Fruit fly (Drosophila melanogaster) whole organism, embryonic: ENCODE measurements around the gene retm.

Source experiments
- Awh ChIP-seq: fragments of 200-800 bp; sonication (Bioruptor generic); IDR thresholded peaks from 2 replicates; pipeline ENCODE4, ENCODE4 v1.3.6; 2022; ENCODE audit warnings: missing biosample characterization, missing genetic modification characterization
- CG10366 ChIP-seq: fragments of 200-800 bp; sonication (Bioruptor generic); IDR thresholded peaks from 2 replicates; pipeline ENCODE4 v1.3.6; 2022; ENCODE audit warnings: missing biosample characterization, missing genetic modification characterization
- CG10462 ChIP-seq: fragments of 200-800 bp; sonication (Bioruptor generic); optimal IDR thresholded peaks from 2 replicates; lab custom pipeline; 2016; ENCODE audit warnings: missing biosample characterization, missing genetic modification characterization
- CG10543 ChIP-seq: fragments of 200-800 bp; sonication (Bioruptor generic); optimal IDR thresholded peaks from 3 replicates; lab custom pipeline; 2017; ENCODE audit warnings: missing biosample characterization, mild to moderate bottlenecking, missing genetic modification characterization, moderate library complexity
- CG10959 ChIP-seq: fragments of 200-800 bp; sonication (Bioruptor generic); IDR thresholded peaks from 2 replicates; pipeline ENCODE4 v1.3.6; 2022; ENCODE audit warnings: missing biosample characterization, missing genetic modification characterization
- CG13775 ChIP-seq: fragments of 200-800 bp; sonication (Bioruptor generic); optimal IDR thresholded peaks from 3 replicates; lab custom pipeline; 2017; ENCODE audit warnings: missing biosample characterization, mild to moderate bottlenecking, missing genetic modification characterization
- CG14860 ChIP-seq: fragments of 200-800 bp; sonication (Bioruptor generic); IDR thresholded peaks from 3 replicates; pipeline ENCODE4 v1.3.6; 2022; ENCODE audit warnings: missing biosample characterization, missing genetic modification characterization; ENCODE audit not compliant: partially characterized antibody
- CG15269 ChIP-seq: fragments of 200-800 bp; sonication (Bioruptor generic); optimal IDR thresholded peaks from 2 replicates; lab custom pipeline; 2018; ENCODE audit warnings: missing biosample characterization, mild to moderate bottlenecking, missing genetic modification characterization, moderate library complexity
- CG18011 ChIP-seq: fragments of 200-800 bp; sonication (Bioruptor generic); optimal IDR thresholded peaks from 2 replicates; lab custom pipeline; 2017; ENCODE audit warnings: missing biosample characterization, missing genetic modification characterization, mild to moderate bottlenecking, moderate library complexity, missing genotype
- CG2199 ChIP-seq: fragments of 200-800 bp; sonication (Bioruptor generic); IDR thresholded peaks from 3 replicates; pipeline ENCODE4 v1.3.6; 2022; ENCODE audit warnings: missing biosample characterization, missing genetic modification characterization
- CG2678 ChIP-seq: fragments of 200-800 bp; sonication (Bioruptor generic); optimal IDR thresholded peaks from 3 replicates; lab custom pipeline; 2019; ENCODE audit warnings: missing biosample characterization, mild to moderate bottlenecking, missing genetic modification characterization, moderate library complexity
- CG2875 ChIP-seq: fragments of 200-800 bp; sonication (Bioruptor generic); optimal IDR thresholded peaks from 2 replicates; lab custom pipeline; 2017; ENCODE audit warnings: missing biosample characterization, mild to moderate bottlenecking, missing genetic modification characterization, missing genetic modification reagents
- CG33213 ChIP-seq: fragments of 200-800 bp; sonication (Bioruptor generic); optimal IDR thresholded peaks from 3 replicates; lab custom pipeline; 2016; ENCODE audit warnings: missing biosample characterization, missing genetic modification characterization
- CG3995 ChIP-seq: fragments of 200-800 bp; sonication (Bioruptor generic); optimal IDR thresholded peaks from 3 replicates; lab custom pipeline; 2016; ENCODE audit warnings: missing biosample characterization, missing genetic modification characterization
- CG6272 ChIP-seq: fragments of 200-800 bp; sonication (Bioruptor generic); IDR thresholded peaks from 2 replicates; pipeline ENCODE4 v1.3.6; 2022; ENCODE audit warnings: missing biosample characterization, missing genetic modification characterization
- CG8924 ChIP-seq: fragments of 200-800 bp; optimal IDR thresholded peaks from 3 replicates; lab custom pipeline; 2019; ENCODE audit warnings: missing biosample characterization, mild to moderate bottlenecking, missing genetic modification characterization, moderate library complexity
- CG9437 ChIP-seq: fragments of 200-800 bp; sonication (Bioruptor generic); optimal IDR thresholded peaks from 2 replicates; lab custom pipeline; 2018; ENCODE audit warnings: missing biosample characterization, mild to moderate bottlenecking, missing genetic modification characterization
- CoRest ChIP-seq: fragments of 200-800 bp; sonication (Bioruptor generic); optimal IDR thresholded peaks from 3 replicates; lab custom pipeline; 2018; ENCODE audit warnings: missing biosample characterization, mild to moderate bottlenecking, missing genetic modification characterization, moderate library complexity
- Dll ChIP-seq: fragments of 200-800 bp; sonication (Bioruptor generic); IDR thresholded peaks from 4 replicates; pipeline ENCODE4 v1.3.6; 2022; ENCODE audit warnings: missing biosample characterization, missing genetic modification characterization; ENCODE audit not compliant: partially characterized antibody
- Dp ChIP-seq: fragments of 200-800 bp; sonication (Bioruptor generic); optimal IDR thresholded peaks from 2 replicates; lab custom pipeline; 2018; ENCODE audit warnings: missing biosample characterization, mild to moderate bottlenecking, missing genetic modification characterization, moderate library complexity
- Ets97D ChIP-seq: fragments of 200-800 bp; sonication (Bioruptor generic); optimal IDR thresholded peaks from 3 replicates; lab custom pipeline; 2016; ENCODE audit warnings: missing biosample characterization, missing genetic modification characterization
- Hey ChIP-seq: fragments of 200-800 bp; sonication (Bioruptor generic); optimal IDR thresholded peaks from 3 replicates; lab custom pipeline; 2018; ENCODE audit warnings: missing biosample characterization, mild to moderate bottlenecking, missing genetic modification characterization
- Hr78 ChIP-seq, 2 experiments: fragments of 200-800 bp in 1 of 2; fragments of >200 bp in 1 of 2; sonication (Bioruptor generic) in 1 of 2; optimal IDR thresholded peaks; 2 replicates each; lab custom pipeline; 2017 to 2019; ENCODE audit warnings: missing biosample characterization in 2 of 2, missing genetic modification characterization in 2 of 2, mild to moderate bottlenecking in 1 of 2, moderate library complexity in 1 of 2
- Hsf ChIP-seq: fragments of 200-800 bp; sonication (Bioruptor generic); optimal IDR thresholded peaks from 3 replicates; lab custom pipeline; 2016; ENCODE audit warnings: missing biosample characterization, missing genetic modification characterization
- Mad ChIP-seq: fragments of 200-800 bp; sonication (Bioruptor generic); optimal IDR thresholded peaks from 2 replicates; lab custom pipeline; 2016; ENCODE audit warnings: missing biosample characterization, missing genetic modification characterization
- NfI ChIP-seq: fragments of 200-800 bp; sonication (Bioruptor generic); optimal IDR thresholded peaks from 3 replicates; lab custom pipeline; 2018; ENCODE audit warnings: missing biosample characterization, mild to moderate bottlenecking, missing genetic modification characterization, moderate library complexity
- Sry-δ ChIP-seq: fragments of 200-800 bp; sonication (Bioruptor generic); optimal IDR thresholded peaks from 2 replicates; lab custom pipeline; 2016; ENCODE audit warnings: missing biosample characterization, missing genetic modification characterization
- TFAM ChIP-seq: fragments of 200-800 bp; sonication (Bioruptor generic); optimal IDR thresholded peaks from 2 replicates; lab custom pipeline; 2017; ENCODE audit warnings: missing biosample characterization, missing genetic modification characterization, inconsistent platforms
- YL-1 ChIP-seq: fragments of 200-800 bp; sonication (Bioruptor generic); optimal IDR thresholded peaks from 3 replicates; lab custom pipeline; 2017; ENCODE audit warnings: missing biosample characterization, mild to moderate bottlenecking, missing genetic modification characterization
- ac ChIP-seq: fragments of 200-800 bp; sonication (Bioruptor generic); optimal IDR thresholded peaks from 3 replicates; lab custom pipeline; 2017; ENCODE audit warnings: missing biosample characterization, mild to moderate bottlenecking, missing genetic modification characterization
- az2 ChIP-seq: fragments of 200-800 bp; sonication (Bioruptor generic); optimal IDR thresholded peaks from 3 replicates; lab custom pipeline; 2016; ENCODE audit warnings: missing biosample characterization, missing genetic modification characterization
- bigmax ChIP-seq: fragments of 200-800 bp; sonication (Bioruptor generic); optimal IDR thresholded peaks from 2 replicates; lab custom pipeline; 2018; ENCODE audit warnings: missing biosample characterization, mild to moderate bottlenecking, missing genetic modification characterization
- br ChIP-seq: fragments of >200 bp; optimal IDR thresholded peaks from 2 replicates; lab custom pipeline; 2017
- bsh ChIP-seq, 2 experiments: fragments of 200-800 bp; sonication (Bioruptor generic); optimal IDR thresholded peaks; 2 replicates each; lab custom pipeline; 2017 to 2018; ENCODE audit warnings: mild to moderate bottlenecking in 2 of 2, missing biosample characterization in 2 of 2, missing genetic modification characterization in 2 of 2, moderate library complexity in 1 of 2
- cwo ChIP-seq: fragments of 200-800 bp; sonication (Bioruptor generic); optimal IDR thresholded peaks from 3 replicates; lab custom pipeline; 2017; ENCODE audit warnings: missing biosample characterization, missing genetic modification characterization, mild to moderate bottlenecking, moderate library complexity, missing genetic modification reagents
- en ChIP-seq: fragments of 200-800 bp; sonication (Bioruptor generic); optimal IDR thresholded peaks from 2 replicates; lab custom pipeline; 2016; ENCODE audit warnings: missing biosample characterization, missing genetic modification characterization
- eve ChIP-seq, 2 experiments: fragments of >200 bp; optimal IDR thresholded peaks; 2 replicates each; lab custom pipeline; 2017; ENCODE audit warnings: missing biosample characterization in 2 of 2, missing genetic modification characterization in 2 of 2
- fd3F ChIP-seq: fragments of 200-800 bp; sonication (Bioruptor generic); optimal IDR thresholded peaks from 2 replicates; lab custom pipeline; 2018; ENCODE audit warnings: missing biosample characterization, mild to moderate bottlenecking, missing genetic modification characterization, moderate library complexity
- fru ChIP-seq: fragments of >200 bp; optimal IDR thresholded peaks from 2 replicates; lab custom pipeline; 2017
- nerfin-1 ChIP-seq: fragments of 200-800 bp; sonication (Bioruptor generic); optimal IDR thresholded peaks from 3 replicates; lab custom pipeline; 2019; ENCODE audit warnings: missing biosample characterization, mild to moderate bottlenecking, missing genetic modification characterization, moderate library complexity
- pfk ChIP-seq: fragments of 200-800 bp; sonication (Bioruptor generic); optimal IDR thresholded peaks from 2 replicates; lab custom pipeline; 2018; ENCODE audit warnings: missing biosample characterization, mild to moderate bottlenecking, missing genetic modification characterization, moderate library complexity
- pho ChIP-seq: fragments of 200-800 bp; sonication (Bioruptor generic); optimal IDR thresholded peaks from 2 replicates; lab custom pipeline; 2016; ENCODE audit warnings: missing biosample characterization, missing genetic modification characterization
- phol ChIP-seq: fragments of 200-800 bp; sonication (Bioruptor generic); optimal IDR thresholded peaks from 3 replicates; lab custom pipeline; 2018; ENCODE audit warnings: missing biosample characterization, mild to moderate bottlenecking, missing genetic modification characterization, moderate library complexity
- row ChIP-seq: fragments of 200-800 bp; sonication (Bioruptor generic); IDR thresholded peaks from 3 replicates; pipeline ENCODE4 v1.3.6; 2022; ENCODE audit warnings: missing biosample characterization, missing genetic modification characterization
- salm ChIP-seq: fragments of 200-800 bp; sonication (Bioruptor generic); optimal IDR thresholded peaks from 2 replicates; lab custom pipeline; 2018; ENCODE audit warnings: missing biosample characterization, mild to moderate bottlenecking, missing genetic modification characterization
- ssp ChIP-seq: fragments of 200-800 bp; sonication (Bioruptor generic); IDR thresholded peaks from 2 replicates; pipeline ENCODE4 v1.3.6; 2022; ENCODE audit warnings: missing biosample characterization, missing genetic modification characterization
- sug ChIP-seq: fragments of 200-800 bp; optimal IDR thresholded peaks from 2 replicates; lab custom pipeline; 2019; ENCODE audit warnings: missing biosample characterization, mild to moderate bottlenecking, missing genetic modification characterization, moderate library complexity
- tio ChIP-seq: fragments of 200-800 bp; sonication (Bioruptor generic); optimal IDR thresholded peaks from 2 replicates; lab custom pipeline; 2017; ENCODE audit warnings: missing biosample characterization, missing genetic modification characterization, inconsistent platforms
- trh ChIP-seq: fragments of 200-800 bp; sonication (Bioruptor generic); optimal IDR thresholded peaks from 2 replicates; lab custom pipeline; 2016; ENCODE audit warnings: missing biosample characterization, missing genetic modification characterization

retm gene

dm6 chr2L:6455032-6455954, at the start of gene retm (continued):
- TF ChIP-seq phol (tag; lab: Kevin White, UChicago) = no peak
- TF ChIP-seq CG10959 (GFP tag; lab: Robert Waterston, UW) = no peak
- TF ChIP-seq Hr78 (GFP tag; optimal IDR thresholded peaks at IDR 0.05; lab: Kevin White, UChicago) = no peak
- TF ChIP-seq ssp (GFP tag; lab: Robert Waterston, UW) = peak; percentile 91
- no peak for TF ChIP-seq CG18011
- TF ChIP-seq sug (tag; lab: Kevin White, UChicago) = peak; percentile 4
- no peak for TF ChIP-seq CG3995 (GFP tag; lab: Kevin White, UChicago)
- no peak for TF ChIP-seq CoRest
- TF ChIP-seq CG33213 (GFP tag; lab: Kevin White, UChicago) = no peak
- no peak for TF ChIP-seq CG14860 (GFP tag; lab: Robert Waterston, UW)
- TF ChIP-seq nerfin-1 (tag; lab: Kevin White, UChicago) = peak; percentile 48
- TF ChIP-seq NfI (GFP tag; lab: Kevin White, UChicago) = peak; percentile 9
- no peak for TF ChIP-seq pho
- TF ChIP-seq fru (lab: Kevin White, UChicago) = no peak
- TF ChIP-seq TFAM = no peak
- TF ChIP-seq CG9437 (GFP tag; lab: Kevin White, UChicago) = no peak
- TF ChIP-seq CG10462 (GFP tag; lab: Kevin White, UChicago) = no peak
- no peak for TF ChIP-seq Mad (GFP tag; lab: Kevin White, UChicago)
- TF ChIP-seq row (GFP tag; lab: Robert Waterston, UW) = no peak
- no peak for TF ChIP-seq CG10366 (GFP tag; lab: Robert Waterston, UW)
- TF ChIP-seq CG2875 (GFP tag; lab: Kevin White, UChicago) = peak; percentile 7
- 0 out of 3 replicates have a peak, but pooled peaks have one; percentile 19 for TF ChIP-seq CG2199 (GFP tag; lab: Robert Waterston, UW)
- no peak for TF ChIP-seq Dp (GFP tag; lab: Kevin White, UChicago)
- TF ChIP-seq bsh (GFP tag; optimal IDR thresholded peaks at IDR 0.05; lab: Kevin White, UChicago) = no peak
- TF ChIP-seq en (GFP tag; lab: Kevin White, UChicago) = no peak
- TF ChIP-seq salm (tag; lab: Kevin White, UChicago) = no peak
- TF ChIP-seq CG8924 (tag; lab: Kevin White, UChicago) = peak; percentile 68
- peak; percentile 52 for TF ChIP-seq bigmax (GFP tag; lab: Kevin White, UChicago)
- no peak for TF ChIP-seq Hey (tag; lab: Kevin White, UChicago)
- TF ChIP-seq CG15269 (tag; lab: Kevin White, UChicago) = no peak
- TF ChIP-seq CG2678 (tag; lab: Kevin White, UChicago) = peak; percentile 19
- no peak for TF ChIP-seq trh (GFP tag; lab: Kevin White, UChicago)
- TF ChIP-seq ac (GFP tag; lab: Kevin White, UChicago) = no peak
- TF ChIP-seq cwo = no peak
- TF ChIP-seq eve (GFP tag; optimal IDR thresholded peaks at IDR 0.05; lab: Kevin White, UChicago) = no peak
- no peak for TF ChIP-seq az2
- TF ChIP-seq br = no peak
- TF ChIP-seq Hsf (GFP tag; lab: Kevin White, UChicago) = no peak
- no peak for TF ChIP-seq Sry-δ (GFP tag; lab: Kevin White, UChicago)
- no peak for TF ChIP-seq pfk
- TF ChIP-seq Dll = no peak
- no peak for TF ChIP-seq CG13775 (GFP tag; lab: Kevin White, UChicago)
- peak; percentile 53 for TF ChIP-seq CG10543 (GFP tag; lab: Kevin White, UChicago)
- TF ChIP-seq fd3F (GFP tag; lab: Kevin White, UChicago) = no peak
- TF ChIP-seq CG6272 (GFP tag; lab: Robert Waterston, UW) = no peak
- no peak for TF ChIP-seq Ets97D (GFP tag; lab: Kevin White, UChicago)
- no peak for TF ChIP-seq Awh
- TF ChIP-seq tio (GFP tag; lab: Kevin White, UChicago) = no peak
- peak; percentile 57 for TF ChIP-seq YL-1 (GFP tag; lab: Kevin White, UChicago)
